Worm (Caenorhabditis elegans): ENCODE measurements around the gene Y39A3CL.7.

Gene Y39A3CL.7

ce11 chrIII:1852126-1852717, 27.5 kb downstream of the Y39A3CL.7 start:
- no peak for TF ChIP-seq rcor-1 (GFP tag; IDR thresholded peaks at IDR 0.05)
- no peak for TF ChIP-seq lin-35 (GFP tag; optimal IDR thresholded peaks at IDR 0.05)
- no peak for TF ChIP-seq dpl-1 (GFP tag; optimal IDR thresholded peaks at IDR 0.05)
- no peak for TF ChIP-seq dox-1 (GFP tag; IDR thresholded peaks at IDR 0.05)
- no peak for TF ChIP-seq snpc-1.3 (tag; optimal IDR thresholded peaks at IDR 0.05; ENCODE audit: insufficient read depth)
- TF ChIP-seq F33H1.4 (GFP tag; IDR thresholded peaks at IDR 0.05): no peak
- no peak for TF ChIP-seq lsy-27 (tag; optimal IDR thresholded peaks at IDR 0.05; ENCODE audit: borderline replicate concordance, insufficient read depth)
- TF ChIP-seq mel-28 (tag; optimal IDR thresholded peaks at IDR 0.05; ENCODE audit: borderline replicate concordance): no peak
- TF ChIP-seq egrh-3 (GFP tag; IDR thresholded peaks at IDR 0.05): peak; percentile 30; the same call in 1 of the 2 replicates
- TF ChIP-seq F23B12.7 (tag; optimal IDR thresholded peaks at IDR 0.05; ENCODE audit: insufficient read depth): no peak
- no peak for TF ChIP-seq mxl-1 (tag; optimal IDR thresholded peaks at IDR 0.05)
- no peak for TF ChIP-seq mes-4 (tag; optimal IDR thresholded peaks at IDR 0.05)
- no peak for TF ChIP-seq attf-5 (GFP tag; optimal IDR thresholded peaks at IDR 0.05)
- no peak for TF ChIP-seq zim-3 (tag; optimal IDR thresholded peaks at IDR 0.05)
- peak; percentile 82 for TF ChIP-seq zfh-2 (GFP tag; conservative IDR thresholded peaks at IDR 0.05)
- TF ChIP-seq dpff-1 (tag; optimal IDR thresholded peaks at IDR 0.05): no peak
- no peak for TF ChIP-seq K11D2.4 (GFP tag; IDR thresholded peaks at IDR 0.05)

ce11 chrIII:1853944-1854343, 29.2 kb downstream of the Y39A3CL.7 start:
- TF ChIP-seq Y67H2A.10 (GFP tag; conservative IDR thresholded peaks at IDR 0.05) (no peak), efl-1 (GFP tag; optimal IDR thresholded peaks at IDR 0.05) (no peak), lin-35 (GFP tag; optimal IDR thresholded peaks at IDR 0.05) (no peak), ztf-22 (GFP tag; optimal IDR thresholded peaks at IDR 0.05) (no peak), Y56A3A.18 (GFP tag; IDR thresholded peaks at IDR 0.05) (no peak), mes-4 (tag; optimal IDR thresholded peaks at IDR 0.05) (no peak), hmg-1.2 (GFP tag; IDR thresholded peaks at IDR 0.05) (peak; percentile 86), ceh-27 (GFP tag; optimal IDR thresholded peaks at IDR 0.05) (peak; percentile 3), hlh-12 (tag; optimal IDR thresholded peaks at IDR 0.05) (no peak)

- no peak for TF ChIP-seq athp-1 (tag; optimal IDR thresholded peaks at IDR 0.05)
- TF ChIP-seq lin-40 (tag; optimal IDR thresholded peaks at IDR 0.05): no peak
- no peak for TF ChIP-seq tlf-1 (GFP tag; optimal IDR thresholded peaks at IDR 0.05)
- TF ChIP-seq attf-3 (GFP tag; conservative IDR thresholded peaks at IDR 0.05): no peak
- no peak for TF ChIP-seq F57A8.1 (GFP tag; optimal IDR thresholded peaks at IDR 0.05)
- no peak for TF ChIP-seq hlh-26 (GFP tag; conservative IDR thresholded peaks at IDR 0.05)
Observed at ce11 chrIII:1855092-1855491, 30.4 kb downstream of the Y39A3CL.7 start, which contains the start of gene hlh-33. TSS of gene hlh-33 (plus strand) at chrIII:1855392.

- TF ChIP-seq ets-4 (GFP tag; optimal IDR thresholded peaks at IDR 0.05) (no peak), Y79H2A.3 (GFP tag; conservative IDR thresholded peaks at IDR 0.05) (no peak), dpl-1 (GFP tag; optimal IDR thresholded peaks at IDR 0.05) (no peak), lin-40 (tag; optimal IDR thresholded peaks at IDR 0.05) (no peak), attf-5 (GFP tag; optimal IDR thresholded peaks at IDR 0.05) (no peak), ceh-27 (GFP tag; optimal IDR thresholded peaks at IDR 0.05) (no peak), C06A6.2 (GFP tag; conservative IDR thresholded peaks at IDR 0.05) (no peak), ceh-91 (GFP tag; IDR thresholded peaks at IDR 0.05) (no peak), T26A5.8 (tag; optimal IDR thresholded peaks at IDR 0.05) (no peak), F52B5.7 (tag; optimal IDR thresholded peaks at IDR 0.05) (no peak), attf-3 (GFP tag; conservative IDR thresholded peaks at IDR 0.05) (no peak), mel-28 (tag; optimal IDR thresholded peaks at IDR 0.05; ENCODE audit: borderline replicate concordance) (no peak), snpc-4 (GFP tag; optimal IDR thresholded peaks at IDR 0.05) (no peak), snpc-4 (tag; optimal IDR thresholded peaks at IDR 0.05) (no peak), attf-6 (GFP tag; IDR thresholded peaks at IDR 0.05) (no peak), madf-6 (GFP tag; IDR thresholded peaks at IDR 0.05) (no peak), unc-62 (GFP tag; optimal IDR thresholded peaks at IDR 0.05) (no peak), nhr-27 (tag; optimal IDR thresholded peaks at IDR 0.05) (no peak), pha-4 (tag; optimal IDR thresholded peaks at IDR 0.05) (no peak), ztf-28 (GFP tag; IDR thresholded peaks at IDR 0.05) (no peak)
Observed at ce11 chrIII:1856175-1856574, 31.5 kb downstream of the Y39A3CL.7 start.
